Fruit fly (Drosophila melanogaster): ENCODE results near the gene VhaAC45RP.

The VhaAC45RP gene

dm6 chr3R:30175045-30175589 is 8.9 kb upstream of the VhaAC45RP start:
- no peak for TF ChIP-seq CG32121 (GFP tag; IDR thresholded peaks at IDR 0.05)
- no peak for TF ChIP-seq CG8301 (tag; optimal IDR thresholded peaks at IDR 0.05)
- TF ChIP-seq CG15710 (tag; optimal IDR thresholded peaks at IDR 0.05), result no peak
- no peak for TF ChIP-seq CG13204 (GFP tag; optimal IDR thresholded peaks at IDR 0.05)

- no peak for TF ChIP-seq fd96Ca (GFP tag; IDR thresholded peaks at IDR 0.05)
- TF ChIP-seq CG15710 (tag; optimal IDR thresholded peaks at IDR 0.05), result no peak
- TF ChIP-seq CG34367 (tag; optimal IDR thresholded peaks at IDR 0.05), result no peak
- no peak for TF ChIP-seq gl (tag; optimal IDR thresholded peaks at IDR 0.05)
- TF ChIP-seq Pif1A (GFP tag; optimal IDR thresholded peaks at IDR 0.05), result no peak
- TF ChIP-seq CG10348 (GFP tag; IDR thresholded peaks at IDR 0.05), result no peak
- no peak for TF ChIP-seq CG12605 (GFP tag; IDR thresholded peaks at IDR 0.05)
- TF ChIP-seq CG17806 (tag; optimal IDR thresholded peaks at IDR 0.05), result no peak
- TF ChIP-seq CG4496 (GFP tag; IDR thresholded peaks at IDR 0.05), result no peak
- TF ChIP-seq CG9948 (tag; optimal IDR thresholded peaks at IDR 0.05), result no peak
- no peak for TF ChIP-seq CG32121 (GFP tag; IDR thresholded peaks at IDR 0.05)
- TF ChIP-seq rn (GFP tag; IDR thresholded peaks at IDR 0.05), result no peak
- no peak for TF ChIP-seq Snoo (tag; optimal IDR thresholded peaks at IDR 0.05)
- no peak for TF ChIP-seq CG8159 (tag; optimal IDR thresholded peaks at IDR 0.05)
- TF ChIP-seq CG8301 (tag; optimal IDR thresholded peaks at IDR 0.05), result no peak
- no peak for TF ChIP-seq CG14655 (GFP tag; optimal IDR thresholded peaks at IDR 0.05)
- no peak for TF ChIP-seq CG13204 (GFP tag; optimal IDR thresholded peaks at IDR 0.05)
- no peak for TF ChIP-seq Pif1B (GFP tag; optimal IDR thresholded peaks at IDR 0.05)
Measured at dm6 chr3R:30174160-30175002, 8.2 kb upstream of the VhaAC45RP start, which contains the start of gene Mlc2. Gene Mlc2, minus strand, starts transcription at chr3R:30174551.

- TF ChIP-seq CG14655 (GFP tag; optimal IDR thresholded peaks at IDR 0.05), result peak; percentile 86
- TF ChIP-seq fd96Ca (GFP tag; IDR thresholded peaks at IDR 0.05), result peak; percentile 92
- peak; percentile 27 for TF ChIP-seq EcR (GFP tag; optimal IDR thresholded peaks at IDR 0.05)
- peak; percentile 96 for TF ChIP-seq CG4496 (GFP tag; IDR thresholded peaks at IDR 0.05)
- peak; percentile 59 for TF ChIP-seq CG10348 (GFP tag; IDR thresholded peaks at IDR 0.05)
- TF ChIP-seq CG8159 (tag; optimal IDR thresholded peaks at IDR 0.05), result peak; percentile 72
- peak; percentile 13 for TF ChIP-seq D1 (tag; optimal IDR thresholded peaks at IDR 0.05)
- TF ChIP-seq CG12605 (GFP tag; IDR thresholded peaks at IDR 0.05), result peak; percentile 90
- TF ChIP-seq Snoo (tag; optimal IDR thresholded peaks at IDR 0.05), result peak; percentile 81
- peak; percentile 21 for TF ChIP-seq gl (tag; optimal IDR thresholded peaks at IDR 0.05)
- peak; percentile 70 for TF ChIP-seq CG15710 (tag; optimal IDR thresholded peaks at IDR 0.05)
- peak; percentile 80 for TF ChIP-seq CG8301 (tag; optimal IDR thresholded peaks at IDR 0.05)
- TF ChIP-seq Pif1A (GFP tag; optimal IDR thresholded peaks at IDR 0.05), result peak; percentile 86
- TF ChIP-seq CG32121 (GFP tag; IDR thresholded peaks at IDR 0.05), result peak; percentile 93
- TF ChIP-seq CG9948 (tag; optimal IDR thresholded peaks at IDR 0.05), result peak; percentile 72
- TF ChIP-seq Pif1B (GFP tag; optimal IDR thresholded peaks at IDR 0.05), result peak; percentile 87
- TF ChIP-seq CG17806 (tag; optimal IDR thresholded peaks at IDR 0.05), result peak; percentile 73
- peak; percentile 91 for TF ChIP-seq rn (GFP tag; IDR thresholded peaks at IDR 0.05)
- TF ChIP-seq Ets98B (GFP tag; IDR thresholded peaks at IDR 0.05), result peak; percentile 95
- peak; percentile 67 for TF ChIP-seq CG34367 (tag; optimal IDR thresholded peaks at IDR 0.05)
- no peak for TF ChIP-seq CG13204 (GFP tag; optimal IDR thresholded peaks at IDR 0.05)
Measured at dm6 chr3R:30170671-30171667, 4.8 kb upstream of the VhaAC45RP start, which contains the start of gene Rsod. Gene Rsod, minus strand, starts transcription at chr3R:30171207.

dm6 chr3R:30164162-30164561 is 2.1 kb downstream of the VhaAC45RP start:
- TF ChIP-seq CG34367 (tag; optimal IDR thresholded peaks at IDR 0.05) (no peak), Ets98B (GFP tag; IDR thresholded peaks at IDR 0.05) (peak; percentile 87), EcR (GFP tag; optimal IDR thresholded peaks at IDR 0.05) (no peak), CG17806 (tag; optimal IDR thresholded peaks at IDR 0.05) (peak; percentile 32), CG8159 (tag; optimal IDR thresholded peaks at IDR 0.05) (no peak), CG8301 (tag; optimal IDR thresholded peaks at IDR 0.05) (peak; percentile 72), Snoo (tag; optimal IDR thresholded peaks at IDR 0.05) (peak; percentile 12), CG9948 (tag; optimal IDR thresholded peaks at IDR 0.05) (peak; percentile 5), CG15710 (tag; optimal IDR thresholded peaks at IDR 0.05) (no peak), gl (tag; optimal IDR thresholded peaks at IDR 0.05) (no peak), Pif1A (GFP tag; optimal IDR thresholded peaks at IDR 0.05) (peak; percentile 46), CG13204 (GFP tag; optimal IDR thresholded peaks at IDR 0.05) (no peak), CG14655 (GFP tag; optimal IDR thresholded peaks at IDR 0.05) (peak; percentile 77), CG32121 (GFP tag; IDR thresholded peaks at IDR 0.05) (peak; percentile 92), Pif1B (GFP tag; optimal IDR thresholded peaks at IDR 0.05) (peak; percentile 57), CG4496 (GFP tag; IDR thresholded peaks at IDR 0.05) (peak; percentile 88), CG10348 (GFP tag; IDR thresholded peaks at IDR 0.05) (no peak), D1 (tag; optimal IDR thresholded peaks at IDR 0.05) (no peak), rn (GFP tag; IDR thresholded peaks at IDR 0.05) (peak; percentile 59; the same call in 1 of the 2 replicates), fd96Ca (GFP tag; IDR thresholded peaks at IDR 0.05) (peak; percentile 85), CG12605 (GFP tag; IDR thresholded peaks at IDR 0.05) (peak; percentile 70)

All from whole organism, pupa.